Worm (Caenorhabditis elegans): Measurements from ENCODE around the gene Y57G7A.5.

DNA sequence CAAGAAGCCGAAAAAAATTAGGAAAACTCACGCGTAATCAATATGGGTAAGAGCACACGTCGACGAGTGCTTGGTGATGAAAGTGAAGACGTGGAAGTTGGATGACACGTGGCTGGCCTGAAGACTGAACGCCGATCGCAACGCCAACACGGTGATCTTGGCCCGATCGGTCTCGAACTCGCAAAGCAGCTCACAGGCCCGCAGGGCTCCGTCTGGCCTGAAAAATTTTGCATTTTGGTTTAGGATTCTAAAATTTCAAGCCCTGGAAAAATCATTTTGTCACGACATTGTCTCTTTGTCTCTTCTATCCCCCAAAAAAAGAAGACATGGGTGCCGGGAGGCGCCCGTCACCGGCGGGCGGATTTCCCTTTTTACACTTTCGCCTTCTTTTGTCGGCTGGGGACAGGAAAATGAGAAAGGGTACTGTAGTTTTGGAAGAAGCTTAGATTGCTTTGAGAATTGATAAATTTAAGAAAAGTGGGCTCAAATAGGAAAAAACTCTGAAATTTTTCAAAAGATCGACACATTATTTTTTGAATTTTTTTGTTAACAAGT lies 34.1 kb downstream of the Y57G7A.5 start:
- TF ChIP-seq hlh-6 (tag; optimal IDR thresholded peaks at IDR 0.05), result no peak
- no peak for TF ChIP-seq ama-1 (optimal IDR thresholded peaks at IDR 0.05)
- no peak for TF ChIP-seq lim-6 (tag; optimal IDR thresholded peaks at IDR 0.05)
- TF ChIP-seq nfya-1 (tag; optimal IDR thresholded peaks at IDR 0.05), result no peak

Measured in whole organism, late embryonic.